Fruit fly (Drosophila melanogaster) whole organism, embryonic: ENCODE measurements around the gene Capr.

ENCODE experiments used
- Bgb ChIP-seq: fragments of 200-800 bp; sonication (Bioruptor generic); IDR thresholded peaks from 2 replicates; pipeline ENCODE4 v1.3.6; 2022; ENCODE audit warnings: missing biosample characterization, missing genetic modification characterization; ENCODE audit not compliant: partially characterized antibody
- CG1024 ChIP-seq: fragments of 200-800 bp; sonication (Bioruptor generic); IDR thresholded peaks from 2 replicates; pipeline ENCODE4 v1.3.6; 2022; ENCODE audit warnings: missing biosample characterization, missing genetic modification characterization
- CG10267 ChIP-seq: fragments of 200-800 bp; sonication (Bioruptor generic); optimal IDR thresholded peaks from 2 replicates; lab custom pipeline; 2018; ENCODE audit warnings: missing biosample characterization, mild to moderate bottlenecking, missing genetic modification characterization, moderate library complexity
- CG11504 ChIP-seq: fragments of 200-800 bp; sonication (Bioruptor generic); optimal IDR thresholded peaks from 3 replicates; lab custom pipeline; 2019; ENCODE audit warnings: missing biosample characterization, mild to moderate bottlenecking, missing genetic modification characterization, moderate library complexity
- CG14965 ChIP-seq: fragments of 200-800 bp; sonication (Bioruptor generic); optimal IDR thresholded peaks from 2 replicates; lab custom pipeline; 2016; ENCODE audit warnings: missing biosample characterization, missing genetic modification characterization, borderline replicate concordance
- CG1603 ChIP-seq: fragments of 200-800 bp; sonication (Bioruptor generic); optimal IDR thresholded peaks from 2 replicates; lab custom pipeline; 2019; ENCODE audit warnings: missing biosample characterization, mild to moderate bottlenecking, missing genetic modification characterization, moderate library complexity
- CG1647 ChIP-seq: fragments of 200-800 bp; sonication (Bioruptor generic); optimal IDR thresholded peaks from 3 replicates; lab custom pipeline; 2016; ENCODE audit warnings: missing biosample characterization, missing genetic modification characterization
- CG16863 ChIP-seq: fragments of 200-800 bp; sonication (Bioruptor generic); optimal IDR thresholded peaks from 3 replicates; lab custom pipeline; 2016; ENCODE audit warnings: missing biosample characterization, missing genetic modification characterization
- CG2120 ChIP-seq: fragments of 200-800 bp; sonication (Bioruptor generic); optimal IDR thresholded peaks from 3 replicates; lab custom pipeline; 2016; ENCODE audit warnings: missing biosample characterization, missing genetic modification characterization
- CG2712 ChIP-seq: fragments of 200-800 bp; optimal IDR thresholded peaks from 3 replicates; lab custom pipeline; 2019; ENCODE audit warnings: missing biosample characterization, mild to moderate bottlenecking, missing genetic modification characterization, moderate library complexity
- CG30403 ChIP-seq: fragments of 200-800 bp; sonication (Bioruptor generic); optimal IDR thresholded peaks from 3 replicates; lab custom pipeline; 2016; ENCODE audit warnings: missing biosample characterization, missing genetic modification characterization
- CG32532 ChIP-seq: fragments of 200-800 bp; sonication (Bioruptor generic); IDR thresholded peaks from 2 replicates; pipeline ENCODE4 v1.3.6; 2022; ENCODE audit warnings: missing biosample characterization, missing genetic modification characterization
- CG33213 ChIP-seq: fragments of 200-800 bp; sonication (Bioruptor generic); optimal IDR thresholded peaks from 3 replicates; lab custom pipeline; 2016; ENCODE audit warnings: missing biosample characterization, missing genetic modification characterization
- CG34422 ChIP-seq: fragments of 200-800 bp; sonication (Bioruptor generic); IDR thresholded peaks from 3 replicates; pipeline ENCODE4 v1.3.6; 2022; ENCODE audit warnings: missing biosample characterization, missing genetic modification characterization
- CG3995 ChIP-seq: fragments of 200-800 bp; sonication (Bioruptor generic); optimal IDR thresholded peaks from 3 replicates; lab custom pipeline; 2016; ENCODE audit warnings: missing biosample characterization, missing genetic modification characterization
- CG7372 ChIP-seq: fragments of 200-800 bp; sonication (Bioruptor generic); IDR thresholded peaks from 2 replicates; pipeline ENCODE4 v1.3.6; 2022; ENCODE audit warnings: missing biosample characterization, missing genetic modification characterization
- CG7556 ChIP-seq: fragments of 200-800 bp; sonication (Bioruptor generic); optimal IDR thresholded peaks from 2 replicates; lab custom pipeline; 2017; ENCODE audit warnings: missing biosample characterization, mild to moderate bottlenecking, missing genetic modification characterization
- CG9797 ChIP-seq: fragments of 200-800 bp; sonication (Bioruptor generic); optimal IDR thresholded peaks from 3 replicates; lab custom pipeline; 2018; ENCODE audit warnings: missing biosample characterization, mild to moderate bottlenecking, missing genetic modification characterization
- CTCF ChIP-seq: fragments of 200-800 bp; sonication (Bioruptor generic); optimal IDR thresholded peaks from 2 replicates; lab custom pipeline; 2017; ENCODE audit warnings: missing biosample characterization, mild to moderate bottlenecking, missing genetic modification characterization, moderate library complexity
- Doc3 ChIP-seq: fragments of 200-800 bp; sonication (Bioruptor generic); IDR thresholded peaks from 3 replicates; pipeline ENCODE4 v1.3.6; 2022; ENCODE audit warnings: missing biosample characterization, missing genetic modification characterization; ENCODE audit not compliant: partially characterized antibody
- E2f2 ChIP-seq: fragments of 200-800 bp; sonication (Bioruptor generic); IDR thresholded peaks from 2 replicates; pipeline ENCODE4 v1.3.6; 2022; ENCODE audit warnings: missing biosample characterization, missing genetic modification characterization
- Elba2 ChIP-seq: fragments of 200-800 bp; sonication (Bioruptor generic); optimal IDR thresholded peaks from 3 replicates; lab custom pipeline; 2016; ENCODE audit warnings: missing biosample characterization, missing genetic modification characterization
- H15 ChIP-seq: fragments of 200-800 bp; sonication (Bioruptor generic); IDR thresholded peaks from 3 replicates; pipeline ENCODE4 v1.3.6; 2022; ENCODE audit warnings: missing biosample characterization, missing genetic modification characterization
- HLH4C ChIP-seq: fragments of 200-800 bp; sonication (Bioruptor generic); IDR thresholded peaks from 3 replicates; pipeline ENCODE4 v1.3.6; 2022; ENCODE audit warnings: missing biosample characterization, missing genetic modification characterization; ENCODE audit not compliant: partially characterized antibody
- Hand ChIP-seq: fragments of 200-800 bp; sonication (Bioruptor generic); optimal IDR thresholded peaks from 2 replicates; lab custom pipeline; 2017; ENCODE audit warnings: mild to moderate bottlenecking, missing biosample characterization, missing genetic modification reagents, missing genetic modification characterization
- HmgZ ChIP-seq: fragments of 200-800 bp; sonication (Bioruptor generic); optimal IDR thresholded peaks from 2 replicates; lab custom pipeline; 2018; ENCODE audit warnings: missing biosample characterization, mild to moderate bottlenecking, missing genetic modification characterization
- Hmr ChIP-seq: fragments of 200-800 bp; sonication (Bioruptor generic); optimal IDR thresholded peaks from 3 replicates; lab custom pipeline; 2017; ENCODE audit warnings: mild to moderate bottlenecking, missing biosample characterization, missing genetic modification reagents, missing genetic modification characterization
- Med ChIP-seq: fragments of 200-800 bp; sonication (Bioruptor generic); peaks from one replicate; lab custom pipeline; 2016; ENCODE audit warnings: missing biosample characterization, missing genetic modification characterization, mild to moderate bottlenecking, inconsistent platforms, moderate library complexity
- NC2β ChIP-seq: fragments of 200-800 bp; sonication (Bioruptor generic); optimal IDR thresholded peaks from 2 replicates; lab custom pipeline; 2016; ENCODE audit warnings: missing biosample characterization, missing genetic modification characterization
- Oli ChIP-seq: fragments of 200-800 bp; sonication (Bioruptor generic); optimal IDR thresholded peaks from 2 replicates; lab custom pipeline; 2018; ENCODE audit warnings: missing biosample characterization, mild to moderate bottlenecking, missing genetic modification characterization, moderate library complexity
- Opbp ChIP-seq: fragments of 200-800 bp; sonication (Bioruptor generic); IDR thresholded peaks from 3 replicates; pipeline ENCODE4 v1.3.6; 2022; ENCODE audit warnings: missing biosample characterization, missing genetic modification characterization; ENCODE audit not compliant: partially characterized antibody
- Scr ChIP-seq: fragments of 200-800 bp; sonication (Bioruptor generic); IDR thresholded peaks from 2 replicates; pipeline ENCODE4 v1.3.6; 2022; ENCODE audit warnings: missing biosample characterization, missing genetic modification characterization; ENCODE audit not compliant: partially characterized antibody
- Side ChIP-seq: fragments of 200-800 bp; sonication (Bioruptor generic); optimal IDR thresholded peaks from 2 replicates; lab custom pipeline; 2016; ENCODE audit warnings: missing biosample characterization, missing genetic modification characterization
- crp ChIP-seq, 2 experiments: fragments of 200-800 bp; sonication (Bioruptor generic); optimal IDR thresholded peaks; 2 replicates in 1 of 2; 3 replicates in 1 of 2; lab custom pipeline; 2017; ENCODE audit warnings: missing biosample characterization in 2 of 2, missing genetic modification characterization in 2 of 2, mild to moderate bottlenecking in 1 of 2, moderate library complexity in 1 of 2
- dan ChIP-seq: fragments of 200-800 bp; sonication (Bioruptor generic); IDR thresholded peaks from 2 replicates; pipeline ENCODE4 v1.3.6; 2022; ENCODE audit warnings: missing biosample characterization, missing genetic modification characterization
- dimm ChIP-seq: fragments of 200-800 bp; sonication (Bioruptor generic); IDR thresholded peaks from 2 replicates; pipeline ENCODE4 v1.3.6; 2022; ENCODE audit warnings: missing biosample characterization, missing genetic modification characterization
- dysf ChIP-seq: fragments of 200-800 bp; sonication (Bioruptor generic); IDR thresholded peaks from 3 replicates; pipeline ENCODE4 v1.3.6; 2022; ENCODE audit warnings: missing biosample characterization, missing genetic modification characterization
- fd96Cb ChIP-seq: fragments of 200-800 bp; sonication (Bioruptor generic); optimal IDR thresholded peaks from 2 replicates; lab custom pipeline; 2018; ENCODE audit warnings: missing biosample characterization, mild to moderate bottlenecking, missing genetic modification characterization, moderate library complexity
- kni ChIP-seq: fragments of 200-800 bp; sonication (Bioruptor generic); optimal IDR thresholded peaks from 3 replicates; lab custom pipeline; 2017; ENCODE audit warnings: mild to moderate bottlenecking, missing biosample characterization, missing genetic modification reagents, missing genetic modification characterization
- knrl ChIP-seq: fragments of 200-800 bp; sonication (Bioruptor generic); IDR thresholded peaks from 3 replicates; pipeline ENCODE4 v1.3.6; 2022; ENCODE audit warnings: missing biosample characterization, missing genetic modification characterization; ENCODE audit not compliant: partially characterized antibody
- lilli ChIP-seq: fragments of 200-800 bp; sonication (Bioruptor generic); optimal IDR thresholded peaks from 3 replicates; lab custom pipeline; 2016; ENCODE audit warnings: missing biosample characterization, missing genetic modification characterization
- odd ChIP-seq: fragments of 200-800 bp; sonication (Bioruptor generic); optimal IDR thresholded peaks from 2 replicates; lab custom pipeline; 2017; ENCODE audit warnings: missing biosample characterization, mild to moderate bottlenecking, missing genetic modification characterization
- pho ChIP-seq: fragments of 200-800 bp; sonication (Bioruptor generic); optimal IDR thresholded peaks from 2 replicates; lab custom pipeline; 2016; ENCODE audit warnings: missing biosample characterization, missing genetic modification characterization
- row ChIP-seq: fragments of 200-800 bp; sonication (Bioruptor generic); IDR thresholded peaks from 3 replicates; pipeline ENCODE4 v1.3.6; 2022; ENCODE audit warnings: missing biosample characterization, missing genetic modification characterization
- seq ChIP-seq: fragments of 200-800 bp; sonication (Bioruptor generic); IDR thresholded peaks from 2 replicates; pipeline ENCODE4 v1.3.6; 2022; ENCODE audit warnings: missing biosample characterization, missing genetic modification characterization
- slbo ChIP-seq: fragments of 200-800 bp; sonication (Bioruptor generic); IDR thresholded peaks from 2 replicates; pipeline ENCODE4 v1.3.6; 2022; ENCODE audit warnings: missing biosample characterization, missing genetic modification characterization
- sob ChIP-seq: fragments of 200-800 bp; sonication (Bioruptor generic); IDR thresholded peaks from 2 replicates; pipeline ENCODE4 v1.3.6; 2022; ENCODE audit warnings: missing biosample characterization, missing genetic modification characterization
- stwl ChIP-seq: fragments of 200-800 bp; sonication (Bioruptor generic); optimal IDR thresholded peaks from 3 replicates; lab custom pipeline; 2018; ENCODE audit warnings: missing biosample characterization, mild to moderate bottlenecking, missing genetic modification characterization, moderate library complexity
- trem ChIP-seq: fragments of 200-800 bp; optimal IDR thresholded peaks from 3 replicates; lab custom pipeline; 2019; ENCODE audit warnings: missing biosample characterization, mild to moderate bottlenecking, missing genetic modification characterization, moderate library complexity
- zfh1 ChIP-seq: fragments of 200-800 bp; sonication (Bioruptor generic); IDR thresholded peaks from 3 replicates; pipeline ENCODE4 v1.3.6; 2022; ENCODE audit warnings: missing biosample characterization, missing genetic modification characterization

Gene Capr

DNA sequence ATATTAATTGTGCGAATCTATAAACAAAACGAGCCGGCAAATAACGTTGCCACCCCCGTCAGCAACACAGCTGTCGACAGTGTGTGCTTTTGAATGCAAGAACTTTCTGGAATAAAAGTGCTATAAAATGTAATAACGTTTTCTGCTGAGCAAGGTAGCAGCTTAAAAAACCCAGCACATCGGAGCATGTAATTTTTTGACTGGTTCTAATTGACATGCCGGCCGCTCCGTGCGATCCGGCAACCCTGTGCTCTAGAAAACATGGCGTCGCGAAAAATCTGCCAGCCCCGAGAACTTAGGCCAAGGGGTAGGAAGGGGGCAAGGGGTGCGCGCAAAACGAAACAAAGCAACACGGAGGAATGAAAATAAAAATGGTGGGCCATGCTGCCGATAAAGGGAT is 921 bp downstream of the Capr start (continued):
- TF ChIP-seq CG1024 (GFP tag; lab: Robert Waterston, UW) (no peak), dysf (GFP tag; lab: Robert Waterston, UW) (peak; percentile 33; the same call in 1 of the 3 replicates), CG2712 (peak; percentile 17), Doc3 (GFP tag; lab: Robert Waterston, UW) (no peak), CG32532 (GFP tag; lab: Robert Waterston, UW) (peak; percentile 42; the same call in 1 of the 2 replicates), NC2β (peak; percentile 3), lilli (peak; percentile 21), H15 (no peak), Oli (tag; lab: Kevin White, UChicago) (no peak), CG3995 (GFP tag; lab: Kevin White, UChicago) (peak; percentile 46), Opbp (GFP tag; lab: Robert Waterston, UW) (0 out of 3 replicates have a peak, but pooled peaks have one; percentile 31), Bgb (GFP tag; lab: Robert Waterston, UW) (peak; percentile 57), CG34422 (GFP tag; lab: Robert Waterston, UW) (peak; percentile 92), crp (GFP tag; optimal IDR thresholded peaks at IDR 0.05; lab: Kevin White, UChicago) (peak in 1 of 2 experiments; percentile 68), CG2120 (peak; percentile 53), CG16863 (peak; percentile 15), CTCF (GFP tag; lab: Kevin White, UChicago) (peak; percentile 30), fd96Cb (tag; lab: Kevin White, UChicago) (no peak), trem (peak; percentile 55), Side (GFP tag; lab: Kevin White, UChicago) (no peak), Hmr (GFP tag; lab: Kevin White, UChicago) (no peak), HLH4C (GFP tag; lab: Robert Waterston, UW) (0 out of 3 replicates have a peak, but pooled peaks have one; percentile 9), CG14965 (no peak), CG1647 (GFP tag; lab: Kevin White, UChicago) (no peak), odd (GFP tag; lab: Kevin White, UChicago) (no peak), CG11504 (tag; lab: Kevin White, UChicago) (peak; percentile 50), row (GFP tag; lab: Robert Waterston, UW) (peak; percentile 46; the same call in 2 of the 3 replicates), dan (GFP tag; lab: Robert Waterston, UW) (no peak), dimm (GFP tag; lab: Robert Waterston, UW) (no peak), sob (GFP tag; lab: Robert Waterston, UW) (peak; percentile 48; the same call in 1 of the 2 replicates), CG30403 (GFP tag; lab: Kevin White, UChicago) (peak; percentile 14), CG10267 (peak; percentile 18), E2f2 (GFP tag; lab: Robert Waterston, UW) (peak; percentile 47; the same call in 1 of the 2 replicates), CG9797 (GFP tag; lab: Kevin White, UChicago) (peak; percentile 15), Med (GFP tag; lab: Kevin White, UChicago) (peak; percentile 84), Scr (GFP tag; lab: Robert Waterston, UW) (peak; percentile 24; the same call in 1 of the 2 replicates), knrl (GFP tag; lab: Robert Waterston, UW) (0 out of 3 replicates have a peak, but pooled peaks have one; percentile 17), kni (GFP tag; lab: Kevin White, UChicago) (peak; percentile 42), CG33213 (GFP tag; lab: Kevin White, UChicago) (peak; percentile 14), stwl (tag; lab: Kevin White, UChicago) (peak; percentile 40), slbo (GFP tag; lab: Robert Waterston, UW) (0 out of 2 replicates have a peak, but pooled peaks have one; percentile 20), HmgZ (tag; lab: Kevin White, UChicago) (peak; percentile 31), CG7372 (GFP tag; lab: Robert Waterston, UW) (peak; percentile 14; the same call in 1 of the 2 replicates), CG1603 (peak; percentile 63), Hand (GFP tag; lab: Kevin White, UChicago) (no peak), Elba2 (GFP tag; lab: Kevin White, UChicago) (peak; percentile 74), CG7556 (GFP tag; lab: Kevin White, UChicago) (no peak), seq (GFP tag; lab: Robert Waterston, UW) (no peak; the same call in 1 of the 2 replicates), zfh1 (peak; percentile 49; the same call in 1 of the 3 replicates), pho (GFP tag; lab: Kevin White, UChicago) (peak; percentile 14)
